Worm (Caenorhabditis elegans): ENCODE measurements around the gene spig-8.

Gene spig-8

ce11 chrV:7093720-7094401 is 39.2 kb downstream of the spig-8 start, which contains the start of gene nhr-135:
Gene nhr-135 (minus strand): TSS chrV:7093770.
- TF ChIP-seq unc-62 (GFP tag; optimal IDR thresholded peaks at IDR 0.05), result no peak

- TF ChIP-seq unc-62 (GFP tag; optimal IDR thresholded peaks at IDR 0.05), result no peak
These were observed 40.7 kb downstream of the spig-8 start for ce11 chrV:7095254-7095990.

ce11 chrV:7096129-7096730 is 41.5 kb downstream of the spig-8 start:
- TF ChIP-seq unc-62 (GFP tag; optimal IDR thresholded peaks at IDR 0.05), result no peak

DNA sequence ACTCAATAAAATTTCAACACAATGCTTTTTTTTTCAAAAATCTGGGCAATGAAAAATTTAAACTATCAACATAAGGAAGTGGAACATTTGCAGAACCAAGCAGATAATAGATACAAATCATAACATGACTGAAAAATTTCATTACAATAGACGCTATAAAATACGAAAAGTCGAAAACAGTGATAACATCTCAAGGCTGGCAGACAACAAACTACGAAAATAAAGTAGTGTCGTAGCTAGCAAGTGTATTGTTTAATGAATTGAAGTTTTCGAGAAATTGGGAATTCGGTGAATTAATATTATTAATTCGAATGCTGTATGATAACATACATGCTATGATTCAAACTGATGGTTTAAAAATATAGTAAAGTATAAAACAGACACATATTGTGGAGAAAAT is 42.1 kb downstream of the spig-8 start:
- TF ChIP-seq unc-62 (GFP tag; optimal IDR thresholded peaks at IDR 0.05), result no peak

ce11 chrV:7103247-7103646 is 48.5 kb downstream of the spig-8 start, which contains the start of gene odr-2:
Gene odr-2 (plus strand): TSS chrV:7103547.
- no peak for TF ChIP-seq unc-62 (GFP tag; optimal IDR thresholded peaks at IDR 0.05)
